Fruit fly (Drosophila melanogaster): ENCODE results near the gene Nhe2.

The Nhe2 gene

dm6 chr2L:21104326-21104725 is at the start of gene Nhe2, which contains the start of gene CG46307:
Nhe2 (plus strand) TSS chr2L:21104568.
CG46307 (plus strand) TSS chr2L:21104568.
- peak; percentile 25 for TF ChIP-seq Hmr (GFP tag; optimal IDR thresholded peaks at IDR 0.05)
- no peak for TF ChIP-seq CG42726 (GFP tag; IDR thresholded peaks at IDR 0.05; ENCODE audit: partially characterized antibody)
- no peak for TF ChIP-seq CG15269 (tag; optimal IDR thresholded peaks at IDR 0.05)
- TF ChIP-seq CG10959 (GFP tag; IDR thresholded peaks at IDR 0.05): no peak
- no peak for TF ChIP-seq dysf (GFP tag; IDR thresholded peaks at IDR 0.05)
- 0 out of 3 replicates have a peak, but pooled peaks have one; percentile 17 for TF ChIP-seq CG7963 (GFP tag; IDR thresholded peaks at IDR 0.05; ENCODE audit: partially characterized antibody)
- TF ChIP-seq CG16863 (GFP tag; optimal IDR thresholded peaks at IDR 0.05): no peak
- no peak for TF ChIP-seq CG9797 (GFP tag; optimal IDR thresholded peaks at IDR 0.05)
- TF ChIP-seq gcm2 (GFP tag; optimal IDR thresholded peaks at IDR 0.05): no peak
- peak; percentile 6 for TF ChIP-seq CG4424 (GFP tag; optimal IDR thresholded peaks at IDR 0.05)
- no peak for TF ChIP-seq knrl (GFP tag; IDR thresholded peaks at IDR 0.05; ENCODE audit: partially characterized antibody)
- no peak for TF ChIP-seq Hr39 (optimal IDR thresholded peaks at IDR 0.05)
- TF ChIP-seq Eip74EF (GFP tag; optimal IDR thresholded peaks at IDR 0.05): no peak
- TF ChIP-seq Atf-2 (GFP tag; optimal IDR thresholded peaks at IDR 0.05): no peak
- peak; percentile 19 for TF ChIP-seq Fer1 (GFP tag; optimal IDR thresholded peaks at IDR 0.05)
- no peak for TF ChIP-seq CG4282 (GFP tag; optimal IDR thresholded peaks at IDR 0.05)
- peak; percentile 62 for TF ChIP-seq stwl (tag; optimal IDR thresholded peaks at IDR 0.05)
- no peak for TF ChIP-seq lmd (GFP tag; IDR thresholded peaks at IDR 0.05)
- TF ChIP-seq cato (GFP tag; optimal IDR thresholded peaks at IDR 0.05; ENCODE audit: borderline replicate concordance): no peak
- no peak for TF ChIP-seq Vsx1 (GFP tag; optimal IDR thresholded peaks at IDR 0.05)
- TF ChIP-seq CG33557 (GFP tag; optimal IDR thresholded peaks at IDR 0.05): no peak
- TF ChIP-seq hbn (GFP tag; IDR thresholded peaks at IDR 0.05; ENCODE audit: partially characterized antibody): no peak
- no peak for TF ChIP-seq HmgZ (tag; optimal IDR thresholded peaks at IDR 0.05)
- TF ChIP-seq CG4854 (GFP tag; optimal IDR thresholded peaks at IDR 0.05): no peak
- no peak for TF ChIP-seq HHEX (GFP tag; optimal IDR thresholded peaks at IDR 0.05)
- TF ChIP-seq CG1529 (GFP tag; optimal IDR thresholded peaks at IDR 0.05): no peak
- TF ChIP-seq CG17612 (GFP tag; IDR thresholded peaks at IDR 0.05): no peak
- no peak for TF ChIP-seq Dfd (GFP tag; optimal IDR thresholded peaks at IDR 0.05)
- 0 out of 2 replicates have a peak, but pooled peaks have one; percentile 21 for TF ChIP-seq tna (GFP tag; IDR thresholded peaks at IDR 0.05; ENCODE audit: partially characterized antibody)
- TF ChIP-seq Oaz (GFP tag; IDR thresholded peaks at IDR 0.05): no peak
- no peak for TF ChIP-seq CG9437 (GFP tag; optimal IDR thresholded peaks at IDR 0.05)
- peak; percentile 58 for TF ChIP-seq Ets97D (GFP tag; optimal IDR thresholded peaks at IDR 0.05)
- TF ChIP-seq otp (GFP tag; IDR thresholded peaks at IDR 0.05): no peak
- peak; percentile 45 for TF ChIP-seq HLHmδ (GFP tag; optimal IDR thresholded peaks at IDR 0.05)
- no peak for TF ChIP-seq CG43689 (GFP tag; IDR thresholded peaks at IDR 0.05)
- peak; percentile 83 for TF ChIP-seq CG7928 (GFP tag; optimal IDR thresholded peaks at IDR 0.05)
- TF ChIP-seq CG3838 (GFP tag; optimal IDR thresholded peaks at IDR 0.05): no peak
- TF ChIP-seq salm (tag; optimal IDR thresholded peaks at IDR 0.05): no peak
- TF ChIP-seq sens-2 (GFP tag; IDR thresholded peaks at IDR 0.05): no peak
- no peak for TF ChIP-seq ttk (GFP tag; IDR thresholded peaks at IDR 0.05)
- TF ChIP-seq Xrp1 (GFP tag; IDR thresholded peaks at IDR 0.05): no peak; the same call in 1 of the 2 replicates
- no peak for TF ChIP-seq CG10654 (GFP tag; optimal IDR thresholded peaks at IDR 0.05)
- TF ChIP-seq nerfin-1 (tag; optimal IDR thresholded peaks at IDR 0.05): peak; percentile 5
- TF ChIP-seq tgo (GFP tag; IDR thresholded peaks at IDR 0.05): no peak; the same call in 2 of the 3 replicates
- 0 out of 3 replicates have a peak, but pooled peaks have one; percentile 16 for TF ChIP-seq B-H1 (GFP tag; IDR thresholded peaks at IDR 0.05)
- peak; percentile 23 for TF ChIP-seq Jarid2 (GFP tag; optimal IDR thresholded peaks at IDR 0.05)
- TF ChIP-seq D19A (tag; optimal IDR thresholded peaks at IDR 0.05): no peak
- no peak for TF ChIP-seq CG6272 (GFP tag; IDR thresholded peaks at IDR 0.05)
- TF ChIP-seq vfl (GFP tag; optimal IDR thresholded peaks at IDR 0.05): no peak
- no peak for TF ChIP-seq CG2129 (GFP tag; IDR thresholded peaks at IDR 0.05; ENCODE audit: partially characterized antibody)
- no peak for TF ChIP-seq pfk (GFP tag; optimal IDR thresholded peaks at IDR 0.05)

All from whole organism, embryonic.